Worm (Caenorhabditis elegans) whole organism, young adult: ENCODE results near the gene kvs-3.

Experiments used
- B0261.1 ChIP-seq: sonication (generic microtip); optimal IDR thresholded peaks from 2 replicates; lab custom pipeline; 2016; ENCODE audit warnings: mild to moderate bottlenecking, missing genetic modification characterization, moderate library complexity, missing compliant biosample characterization
- Y79H2A.3 ChIP-seq: fragments of 200-800 bp; sonication (Bioruptor generic); conservative IDR thresholded peaks from 2 replicates; pipeline ENCODE4 v1.3.6; 2022; ENCODE audit warnings: missing genetic modification reagents, missing genetic modification characterization, missing compliant biosample characterization
- Y95B8A.8 ChIP-seq: fragments of 200-800 bp; sonication (Bioruptor generic); IDR thresholded peaks from 2 replicates; pipeline ENCODE4 v1.3.6; 2022; ENCODE audit warnings: missing genetic modification reagents, missing genetic modification characterization, missing compliant biosample characterization
- ama-1 ChIP-seq, 3 experiments: fragments of 150-350 bp in 1 of 3; sonication (generic microtip) in 2 of 3; optimal IDR thresholded peaks; 2 replicates each; lab custom pipeline; 2014 to 2018; ENCODE audit warnings: missing biosample characterization in 2 of 3, missing genetic modification characterization in 2 of 3, missing genetic modification reagents in 2 of 3
- ceh-100 ChIP-seq: fragments of 200-800 bp; sonication (Bioruptor generic); IDR thresholded peaks from 2 replicates; pipeline ENCODE4 v1.3.6; 2022; ENCODE audit warnings: missing genetic modification reagents, missing genetic modification characterization, missing compliant biosample characterization
- dpl-1 ChIP-seq: fragments of 150-350 bp; optimal IDR thresholded peaks from 2 replicates; lab custom pipeline; 2014; ENCODE audit warnings: missing biosample characterization, missing genetic modification reagents, missing genetic modification characterization
- nfya-1 ChIP-seq: sonication (generic microtip); optimal IDR thresholded peaks from 2 replicates; lab custom pipeline; 2017; ENCODE audit warnings: antibody characterized with exemption, missing compliant biosample characterization, missing genetic modification characterization, borderline replicate concordance; ENCODE audit not compliant: insufficient read depth
- nfyb-1 ChIP-seq: fragments of 200-800 bp; sonication (Bioruptor generic); IDR thresholded peaks from 2 replicates; pipeline ENCODE4 v1.3.6; 2022; ENCODE audit warnings: missing genetic modification reagents, missing genetic modification characterization, missing compliant biosample characterization
- sea-2 ChIP-seq: fragments of 200-800 bp; sonication (Bioruptor generic); IDR thresholded peaks from 2 replicates; pipeline ENCODE4 v1.3.6; 2022; ENCODE audit warnings: missing genetic modification characterization, missing compliant biosample characterization

ce11 chrV:9273587-9273986 lies 44.5 kb upstream of the kvs-3 start:
- no peak for TF ChIP-seq ceh-100 (GFP tag; lab: Robert Waterston, UW)
- no peak for TF ChIP-seq Y95B8A.8 (GFP tag; lab: Robert Waterston, UW)
- TF ChIP-seq nfya-1: no peak
- no peak for TF ChIP-seq dpl-1
- TF ChIP-seq Y79H2A.3 (GFP tag; lab: Robert Waterston, UW): no peak
- TF ChIP-seq nfyb-1 (GFP tag; lab: Robert Waterston, UW): 0 out of 2 replicates have a peak, but pooled peaks have one; percentile 59
- TF ChIP-seq sea-2: no peak
- TF ChIP-seq ama-1 (optimal IDR thresholded peaks at IDR 0.05; lab: Kevin White, UChicago): no peak
- TF ChIP-seq ama-1 (GFP tag; optimal IDR thresholded peaks at IDR 0.05; lab: Kevin White, UChicago): no peak
- TF ChIP-seq B0261.1 (tag; lab: Kevin White, UChicago): no peak
